Worm (Caenorhabditis elegans) whole organism, L1 larva: ENCODE measurements around the gene nspe-2.
A peak's percentile ranks its signal among the peaks of the same experiment; 100 is the strongest.

Experiments used
- C04F5.9 ChIP-seq: sonication (generic microtip); optimal IDR thresholded peaks from 2 replicates; lab custom pipeline; 2016; ENCODE audit warnings: missing genetic modification characterization, missing compliant biosample characterization
- aha-1 ChIP-seq: fragments of 150-350 bp; optimal IDR thresholded peaks from 2 replicates; lab custom pipeline; 2014; ENCODE audit warnings: missing biosample characterization, missing genetic modification characterization
- alr-1 ChIP-seq: fragments of 200-800 bp; sonication (Bioruptor generic); optimal IDR thresholded peaks from 2 replicates; lab custom pipeline; 2018; ENCODE audit warnings: borderline replicate concordance, mild to moderate bottlenecking, missing genetic modification characterization, missing compliant biosample characterization
- aly-2 ChIP-seq: fragments of 150-350 bp; optimal IDR thresholded peaks from 2 replicates; lab custom pipeline; 2014; ENCODE audit warnings: missing biosample characterization, missing genetic modification characterization
- blmp-1 ChIP-seq: fragments of 150-350 bp; optimal IDR thresholded peaks from 2 replicates; lab custom pipeline; 2014; ENCODE audit warnings: missing biosample characterization, missing genetic modification characterization
- ceh-8 ChIP-seq: fragments of 200-800 bp; sonication (Bioruptor generic); optimal IDR thresholded peaks from 2 replicates; lab custom pipeline; 2018; ENCODE audit warnings: mild to moderate bottlenecking, missing genetic modification characterization, moderate library complexity, missing compliant biosample characterization
- ceh-90 ChIP-seq: sonication (generic microtip); optimal IDR thresholded peaks from 2 replicates; lab custom pipeline; 2016; ENCODE audit warnings: missing genetic modification characterization, missing compliant biosample characterization
- dpl-1 ChIP-seq, 3 experiments: fragments of 150-350 bp in 2 of 3; sonication (generic microtip) in 1 of 3; optimal IDR thresholded peaks; 2 replicates each; lab custom pipeline; 2014 to 2017; ENCODE audit warnings: missing biosample characterization in 3 of 3, missing genetic modification characterization in 3 of 3, missing genetic modification reagents in 3 of 3
- efl-1 ChIP-seq, 4 experiments: fragments of 150-350 bp; optimal IDR thresholded peaks in 3 of 4; peaks in 1 of 4; 1 replicate in 1 of 4; 2 replicates in 3 of 4; lab custom pipeline; 2014; ENCODE audit warnings: missing biosample characterization in 2 of 4, missing genetic modification characterization in 2 of 4, missing genetic modification reagents in 2 of 4
- elt-3 ChIP-seq, 6 experiments: fragments of 150-350 bp in 1 of 6; sonication (generic microtip); optimal IDR thresholded peaks; 2 replicates each; lab custom pipeline; 2017 to 2018; ENCODE audit warnings: missing biosample characterization in 6 of 6, missing genetic modification characterization in 6 of 6, inconsistent platforms in 1 of 6
- ets-5 ChIP-seq: fragments of 200-800 bp; sonication (Bioruptor generic); IDR thresholded peaks from 2 replicates; pipeline ENCODE4 v1.3.6; 2022; ENCODE audit warnings: missing genetic modification characterization, missing compliant biosample characterization
- fkh-10 ChIP-seq: sonication (generic microtip); optimal IDR thresholded peaks from 2 replicates; lab custom pipeline; 2017; ENCODE audit warnings: missing biosample characterization, missing genetic modification reagents, missing genetic modification characterization
- hlh-17 ChIP-seq: fragments of 200-800 bp; sonication (Bioruptor generic); optimal IDR thresholded peaks from 2 replicates; lab custom pipeline; 2018; ENCODE audit warnings: missing genetic modification characterization, mild to moderate bottlenecking, missing compliant biosample characterization, moderate library complexity, borderline replicate concordance
- irx-1 ChIP-seq: sonication (generic microtip); optimal IDR thresholded peaks from 2 replicates; lab custom pipeline; 2016; ENCODE audit warnings: missing genetic modification characterization, missing compliant biosample characterization
- lin-13 ChIP-seq: fragments of 150-350 bp; optimal IDR thresholded peaks from 2 replicates; lab custom pipeline; 2014; ENCODE audit warnings: missing biosample characterization, missing genetic modification reagents, missing genetic modification characterization
- lin-14 ChIP-seq: fragments of 200-800 bp; sonication (Bioruptor generic); optimal IDR thresholded peaks from 2 replicates; lab custom pipeline; 2018; ENCODE audit warnings: mild to moderate bottlenecking, missing genetic modification characterization, moderate library complexity, missing compliant biosample characterization
- lin-35 ChIP-seq, 2 experiments: fragments of 150-350 bp; optimal IDR thresholded peaks; 2 replicates each; lab custom pipeline; 2014; ENCODE audit warnings: missing biosample characterization in 2 of 2, missing genetic modification characterization in 2 of 2, missing genetic modification reagents in 2 of 2
- lin-39 ChIP-seq: fragments of 150-350 bp; optimal IDR thresholded peaks from 2 replicates; lab custom pipeline; 2014; ENCODE audit warnings: missing biosample characterization, missing genetic modification reagents, missing genetic modification characterization
- mab-9 ChIP-seq: fragments of 200-800 bp; sonication (Bioruptor generic); IDR thresholded peaks from 2 replicates; pipeline ENCODE4 v1.3.6; 2022; ENCODE audit warnings: missing genetic modification reagents, missing genetic modification characterization, missing compliant biosample characterization
- mdl-1 ChIP-seq, 2 experiments: fragments of 150-350 bp; optimal IDR thresholded peaks; 2 replicates each; lab custom pipeline; 2014 to 2017; ENCODE audit warnings: missing biosample characterization in 2 of 2, missing genetic modification characterization in 2 of 2, inconsistent platforms in 1 of 2
- mef-2 ChIP-seq: fragments of 150-350 bp; optimal IDR thresholded peaks from 2 replicates; lab custom pipeline; 2014; ENCODE audit warnings: missing biosample characterization, missing genetic modification characterization
- nhr-11 ChIP-seq: fragments of 150-350 bp; optimal IDR thresholded peaks from 2 replicates; lab custom pipeline; 2014; ENCODE audit warnings: missing biosample characterization, missing genetic modification characterization
- nhr-19 ChIP-seq: fragments of 200-800 bp; sonication (Bioruptor generic); conservative IDR thresholded peaks from 2 replicates; pipeline ENCODE4 v1.3.6; 2022; ENCODE audit warnings: missing genetic modification characterization, missing compliant biosample characterization
- nhr-20 ChIP-seq: sonication (generic microtip); optimal IDR thresholded peaks from 2 replicates; lab custom pipeline; 2016; ENCODE audit warnings: mild to moderate bottlenecking, missing genetic modification characterization, missing compliant biosample characterization
- nhr-237 ChIP-seq: fragments of 150-350 bp; optimal IDR thresholded peaks from 2 replicates; lab custom pipeline; 2014; ENCODE audit warnings: missing biosample characterization, missing genetic modification characterization
- nhr-28 ChIP-seq: fragments of 150-350 bp; optimal IDR thresholded peaks from 2 replicates; lab custom pipeline; 2014; ENCODE audit warnings: missing biosample characterization, missing genetic modification characterization
- nhr-47 ChIP-seq: sonication (generic microtip); optimal IDR thresholded peaks from 2 replicates; lab custom pipeline; 2016; ENCODE audit warnings: mild to moderate bottlenecking, missing genetic modification characterization, moderate library complexity, missing compliant biosample characterization
- nhr-71 ChIP-seq: sonication (generic microtip); optimal IDR thresholded peaks from 2 replicates; lab custom pipeline; 2016; ENCODE audit warnings: mild to moderate bottlenecking, missing genetic modification characterization, moderate library complexity, missing compliant biosample characterization
- nhr-85 ChIP-seq: sonication (generic microtip); peaks from one replicate; lab custom pipeline; 2016; ENCODE audit warnings: missing genetic modification characterization, inconsistent platforms, missing compliant biosample characterization
- nhr-90 ChIP-seq: sonication (generic microtip); optimal IDR thresholded peaks from 2 replicates; lab custom pipeline; 2016; ENCODE audit warnings: mild to moderate bottlenecking, missing genetic modification characterization, missing compliant biosample characterization; ENCODE audit not compliant: poor library complexity
- pax-3 ChIP-seq: fragments of 200-800 bp; sonication (Bioruptor generic); optimal IDR thresholded peaks from 2 replicates; lab custom pipeline; 2018; ENCODE audit warnings: mild to moderate bottlenecking, missing genetic modification characterization, moderate library complexity, missing compliant biosample characterization
- pqm-1 ChIP-seq: sonication (generic microtip); optimal IDR thresholded peaks from 3 replicates; lab custom pipeline; 2017; ENCODE audit warnings: missing biosample characterization, missing genetic modification characterization
- snu-23 ChIP-seq: sonication (generic microtip); optimal IDR thresholded peaks from 2 replicates; lab custom pipeline; 2016; ENCODE audit warnings: missing genetic modification characterization, missing compliant biosample characterization
- sptf-1 ChIP-seq: fragments of 150-350 bp; optimal IDR thresholded peaks from 2 replicates; lab custom pipeline; 2014; ENCODE audit warnings: missing biosample characterization, missing genetic modification characterization
- sup-37 ChIP-seq: fragments of 200-800 bp; sonication (Bioruptor generic); optimal IDR thresholded peaks from 2 replicates; lab custom pipeline; 2018; ENCODE audit warnings: mild to moderate bottlenecking, missing genetic modification characterization, missing compliant biosample characterization
- tbx-2 ChIP-seq: sonication (generic microtip); optimal IDR thresholded peaks from 2 replicates; lab custom pipeline; 2016; ENCODE audit warnings: missing genetic modification characterization, missing compliant biosample characterization
- unc-30 ChIP-seq: sonication (generic microtip); optimal IDR thresholded peaks from 2 replicates; lab custom pipeline; 2017; ENCODE audit warnings: missing biosample characterization, missing genetic modification characterization
- ztf-4 ChIP-seq: fragments of 150-350 bp; optimal IDR thresholded peaks from 2 replicates; lab custom pipeline; 2014; ENCODE audit warnings: missing biosample characterization, missing genetic modification characterization

nspe-2 gene

ce11 chrII:12622843-12623242, 3.7 kb upstream of the nspe-2 start:
- TF ChIP-seq elt-3 (tag; optimal IDR thresholded peaks at IDR 0.05; lab: Kevin White, UChicago) (peak in 2 of 6 experiments; percentile 3 to 58), nhr-85 (tag; lab: Kevin White, UChicago) (peak; percentile 50), nhr-20 (peak; percentile 41), lin-39 (tag; lab: Kevin White, UChicago) (no peak), mef-2 (tag; lab: Kevin White, UChicago) (no peak), nhr-11 (no peak), tbx-2 (tag; lab: Kevin White, UChicago) (no peak), ceh-90 (tag; lab: Kevin White, UChicago) (no peak), pax-3 (tag; lab: Kevin White, UChicago) (no peak), lin-35 (GFP tag; optimal IDR thresholded peaks at IDR 0.05; lab: Kevin White, UChicago) (peak in 1 of 2 experiments; percentile 22)

DNA sequence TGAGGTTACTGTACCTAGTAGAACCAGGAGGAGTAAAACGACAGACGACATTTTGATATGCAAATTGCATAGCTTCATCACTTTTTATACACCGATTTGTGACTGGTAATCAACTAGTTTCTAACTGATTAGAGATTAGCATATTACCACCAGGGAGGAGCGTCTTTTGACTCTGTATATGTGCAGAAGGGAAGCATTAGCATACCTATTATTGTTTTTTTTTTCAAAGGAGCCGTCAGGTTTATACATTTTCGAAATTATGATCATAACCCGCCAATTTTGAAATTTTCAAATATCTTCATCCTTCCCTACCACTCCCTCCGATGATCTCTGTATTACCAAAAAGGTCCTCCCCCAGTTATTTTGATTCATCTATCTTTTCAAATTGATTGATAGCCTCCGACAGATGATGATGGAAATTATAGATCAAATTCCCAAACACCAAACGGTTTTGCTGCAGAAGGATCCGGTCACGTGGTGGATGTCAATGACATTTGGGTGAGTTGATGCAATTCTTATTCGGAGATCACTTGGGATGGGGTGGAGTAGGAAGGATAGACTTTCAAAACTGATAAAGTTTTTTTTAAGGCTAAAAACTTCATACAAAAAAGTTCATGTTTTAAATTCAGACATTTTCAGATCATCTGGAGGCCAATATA, 2.8 kb upstream of the nspe-2 start, which contains the start of gene nspe-8:
Gene nspe-8, minus strand, starts transcription at position 51 of the 659 bp plus-strand sequence.
- peak; percentile 44 for TF ChIP-seq nhr-19
- TF ChIP-seq tbx-2 (tag; lab: Kevin White, UChicago): peak; percentile 77
- peak; percentile 97 for TF ChIP-seq nhr-85 (tag; lab: Kevin White, UChicago)
- no peak for TF ChIP-seq mab-9
- no peak for TF ChIP-seq efl-1 (optimal IDR thresholded peaks at IDR 0.05; lab: Kevin White, UChicago)
- peak in 1 of 2 experiments; percentile 81 for TF ChIP-seq efl-1 (GFP tag; optimal IDR thresholded peaks at IDR 0.05 in 1 of 2; lab: Kevin White, UChicago)
- TF ChIP-seq lin-14: peak; percentile 70
- TF ChIP-seq irx-1 (tag; lab: Kevin White, UChicago): no peak
- TF ChIP-seq nhr-71: peak; percentile 81
- peak in 1 of 3 experiments; percentile 34 for TF ChIP-seq dpl-1 (GFP tag; optimal IDR thresholded peaks at IDR 0.05; lab: Kevin White, UChicago)
- no peak for TF ChIP-seq aly-2 (tag; lab: Kevin White, UChicago)
- TF ChIP-seq nhr-20: peak; percentile 90
- TF ChIP-seq hlh-17 (GFP tag; lab: Kevin White, UChicago): no peak
- peak; percentile 63 for TF ChIP-seq nhr-90 (tag; lab: Kevin White, UChicago)
- no peak for TF ChIP-seq nhr-28
- TF ChIP-seq ceh-8 (GFP tag; lab: Kevin White, UChicago): no peak
- peak; percentile 69 for TF ChIP-seq nhr-47
- TF ChIP-seq lin-13 (GFP tag; lab: Kevin White, UChicago): no peak
- TF ChIP-seq aha-1 (tag; lab: Kevin White, UChicago): no peak
- TF ChIP-seq sup-37 (GFP tag; lab: Kevin White, UChicago): no peak
- no peak for TF ChIP-seq pqm-1 (tag; lab: Kevin White, UChicago)
- TF ChIP-seq lin-39 (tag; lab: Kevin White, UChicago): peak; percentile 24
- TF ChIP-seq unc-30 (tag; lab: Kevin White, UChicago): no peak
- peak in 1 of 2 experiments; percentile 65 for TF ChIP-seq lin-35 (GFP tag; optimal IDR thresholded peaks at IDR 0.05; lab: Kevin White, UChicago)
- peak; percentile 63 for TF ChIP-seq snu-23 (GFP tag; lab: Kevin White, UChicago)
- peak; percentile 38 for TF ChIP-seq blmp-1 (tag; lab: Kevin White, UChicago)
- TF ChIP-seq mdl-1 (tag; optimal IDR thresholded peaks at IDR 0.05; lab: Kevin White, UChicago): peak in 1 of 2 experiments; percentile 15
- TF ChIP-seq elt-3 (tag; optimal IDR thresholded peaks at IDR 0.05; lab: Kevin White, UChicago): peak in 5 of 6 experiments; percentile 60 to 86 (median 75)
- TF ChIP-seq, all 84 proteins: peak for 16

ce11 chrII:12620764-12621163, 1.6 kb upstream of the nspe-2 start, which contains the start of gene nspe-1:
Gene nspe-1, minus strand, starts transcription at chrII:12620864.
- no peak for TF ChIP-seq efl-1 (optimal IDR thresholded peaks at IDR 0.05; lab: Kevin White, UChicago)
- TF ChIP-seq efl-1 (GFP tag; optimal IDR thresholded peaks at IDR 0.05 in 1 of 2; lab: Kevin White, UChicago): no peak
- TF ChIP-seq lin-14: no peak
- TF ChIP-seq sptf-1: no peak
- TF ChIP-seq ztf-4: no peak
- TF ChIP-seq mef-2 (tag; lab: Kevin White, UChicago): no peak
- no peak for TF ChIP-seq fkh-10
- no peak for TF ChIP-seq ceh-90 (tag; lab: Kevin White, UChicago)
- no peak for TF ChIP-seq ets-5 (GFP tag; lab: Robert Waterston, UW)
- no peak for TF ChIP-seq unc-30 (tag; lab: Kevin White, UChicago)
- TF ChIP-seq C04F5.9 (tag; lab: Kevin White, UChicago): no peak
- no peak for TF ChIP-seq alr-1 (tag; lab: Kevin White, UChicago)
- no peak for TF ChIP-seq nhr-237 (tag; lab: Kevin White, UChicago)
